Worm (Caenorhabditis elegans) whole organism, L4 larva: Measurements from ENCODE around the gene T24D5.6.

Experiments
- F49E8.2 ChIP-seq: sonication (generic microtip); optimal IDR thresholded peaks from 2 replicates; lab custom pipeline; 2016; ENCODE audit warnings: missing compliant biosample characterization, mild to moderate bottlenecking, missing genetic modification characterization, borderline replicate concordance
- ZK546.5 ChIP-seq, 2 experiments: sonication (generic microtip); optimal IDR thresholded peaks; 2 replicates each; lab custom pipeline; 2017; ENCODE audit warnings: missing biosample characterization in 2 of 2, missing genetic modification characterization in 2 of 2
- ceh-44 ChIP-seq: fragments of 200-800 bp; sonication (Bioruptor generic); IDR thresholded peaks from 2 replicates; pipeline ENCODE4 v1.3.6; 2022; ENCODE audit warnings: missing genetic modification reagents, missing genetic modification characterization, missing compliant biosample characterization
- ceh-82 ChIP-seq: sonication (generic microtip); optimal IDR thresholded peaks from 2 replicates; lab custom pipeline; 2017; ENCODE audit warnings: missing biosample characterization, missing genetic modification characterization
- duxl-1 ChIP-seq: sonication (generic microtip); optimal IDR thresholded peaks from 2 replicates; lab custom pipeline; 2016; ENCODE audit warnings: mild to moderate bottlenecking, missing genetic modification characterization, moderate library complexity, missing compliant biosample characterization; ENCODE audit not compliant: poor library complexity
- snpc-4 ChIP-seq: fragments of 150-350 bp; optimal IDR thresholded peaks from 2 replicates; lab custom pipeline; 2014; ENCODE audit warnings: missing biosample characterization, missing genetic modification characterization
- ztf-7 ChIP-seq: fragments of 150-350 bp; optimal IDR thresholded peaks from 2 replicates; lab custom pipeline; 2014; ENCODE audit warnings: missing biosample characterization, missing genetic modification characterization

DNA sequence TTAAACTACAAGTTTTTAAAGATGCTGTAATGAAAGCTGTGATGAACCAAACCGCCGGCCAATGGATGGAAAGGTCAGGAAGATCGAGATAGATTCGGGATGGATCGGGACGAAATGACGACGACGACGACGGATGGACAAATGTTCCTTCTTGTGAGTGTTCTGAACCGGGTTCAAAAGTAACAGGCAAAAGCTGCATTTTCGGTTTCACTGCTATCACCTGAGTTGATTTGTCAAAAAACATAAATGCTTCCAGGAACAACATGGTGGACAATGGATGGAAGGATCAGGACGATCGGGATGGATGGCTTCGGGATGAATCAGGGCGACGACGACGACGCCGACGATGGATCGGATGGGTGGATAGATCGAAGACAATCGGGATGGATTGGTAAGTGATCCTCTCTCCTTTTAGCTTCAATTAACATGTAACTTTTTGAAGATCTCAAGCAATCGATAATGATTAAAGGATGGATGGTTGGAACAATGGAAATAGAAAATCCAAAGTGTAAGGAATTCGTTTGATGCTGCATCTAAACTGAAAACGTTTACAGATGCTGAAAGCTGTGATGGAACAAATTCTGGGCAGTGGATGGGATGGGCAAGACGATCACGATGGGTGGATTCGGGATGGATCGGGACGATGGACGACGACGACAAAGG lies at the start of gene T24D5.6, which contains the start of gene R09A8.9:
- no peak for TF ChIP-seq ztf-7 (tag; lab: Kevin White, UChicago)
- TF ChIP-seq F49E8.2 (tag; lab: Kevin White, UChicago): no peak
- no peak for TF ChIP-seq ceh-44 (GFP tag; lab: Robert Waterston, UW)
- TF ChIP-seq snpc-4 (tag; lab: Kevin White, UChicago): no peak
- no peak for TF ChIP-seq ZK546.5 (tag; optimal IDR thresholded peaks at IDR 0.05; lab: Kevin White, UChicago)
- TF ChIP-seq duxl-1 (tag; lab: Kevin White, UChicago): no peak
- no peak for TF ChIP-seq ceh-82 (tag; lab: Kevin White, UChicago)
